Fruit fly (Drosophila melanogaster): ENCODE measurements around the gene CG17327.

The CG17327 gene

dm6 chr3R:12960227-12960626, 37.3 kb downstream of the CG17327 start:
- TF ChIP-seq HLH106 (tag; optimal IDR thresholded peaks at IDR 0.05): no peak
- TF ChIP-seq CrebA (GFP tag; optimal IDR thresholded peaks at IDR 0.05; ENCODE audit: borderline replicate concordance): peak; percentile 8
- TF ChIP-seq h (GFP tag; optimal IDR thresholded peaks at IDR 0.05): peak; percentile 23
- no peak for TF ChIP-seq fru (GFP tag; optimal IDR thresholded peaks at IDR 0.05)
- peak; percentile 3 for TF ChIP-seq Rel (GFP tag; optimal IDR thresholded peaks at IDR 0.05)
- no peak for TF ChIP-seq Rel (tag; optimal IDR thresholded peaks at IDR 0.05)
- TF ChIP-seq ey (GFP tag; optimal IDR thresholded peaks at IDR 0.05): no peak
- no peak for TF ChIP-seq Hr78 (GFP tag; optimal IDR thresholded peaks at IDR 0.05)

dm6 chr3R:12957388-12957787, 40.1 kb downstream of the CG17327 start:
- TF ChIP-seq GATAd (GFP tag; optimal IDR thresholded peaks at IDR 0.05) (no peak), Dfd (GFP tag; optimal IDR thresholded peaks at IDR 0.05) (no peak), dmrt93B (GFP tag; optimal IDR thresholded peaks at IDR 0.05) (no peak), br (GFP tag; optimal IDR thresholded peaks at IDR 0.05) (no peak), Sp1 (GFP tag; optimal IDR thresholded peaks at IDR 0.05) (no peak), HLH106 (tag; optimal IDR thresholded peaks at IDR 0.05) (peak; percentile 44), Dif (GFP tag; optimal IDR thresholded peaks at IDR 0.05; ENCODE audit: partially characterized antibody) (no peak), Hnf4 (GFP tag; optimal IDR thresholded peaks at IDR 0.05) (no peak), h (GFP tag; optimal IDR thresholded peaks at IDR 0.05) (peak; percentile 21), CrebA (GFP tag; optimal IDR thresholded peaks at IDR 0.05; ENCODE audit: borderline replicate concordance) (no peak), Jra (GFP tag; optimal IDR thresholded peaks at IDR 0.05) (no peak), ey (GFP tag; optimal IDR thresholded peaks at IDR 0.05) (peak; percentile 20), dsf (GFP tag; optimal IDR thresholded peaks at IDR 0.05; ENCODE audit: borderline replicate concordance) (no peak), tai (GFP tag; optimal IDR thresholded peaks at IDR 0.05) (no peak), rgr (GFP tag; optimal IDR thresholded peaks at IDR 0.05) (peak; percentile 6), lola (GFP tag; optimal IDR thresholded peaks at IDR 0.05) (no peak), fru (GFP tag; optimal IDR thresholded peaks at IDR 0.05) (peak; percentile 16), woc (GFP tag; optimal IDR thresholded peaks at IDR 0.05) (no peak), N (GFP tag; optimal IDR thresholded peaks at IDR 0.05) (no peak), Myc (optimal IDR thresholded peaks at IDR 0.05) (no peak), OdsH (GFP tag; optimal IDR thresholded peaks at IDR 0.05) (no peak), sage (GFP tag; optimal IDR thresholded peaks at IDR 0.05) (no peak), CG32264 (GFP tag; optimal IDR thresholded peaks at IDR 0.05) (no peak), CG9705 (GFP tag; optimal IDR thresholded peaks at IDR 0.05) (no peak), foxo (GFP tag; optimal IDR thresholded peaks at IDR 0.05) (peak in 1 of 2 experiments; percentile 34), dl (GFP tag; optimal IDR thresholded peaks at IDR 0.05; ENCODE audit: insufficient read depth in 1 of 2, partially characterized antibody in 2 of 2) (no peak), jim (GFP tag; optimal IDR thresholded peaks at IDR 0.05) (no peak), brk (GFP tag; optimal IDR thresholded peaks at IDR 0.05) (no peak), Hr78 (GFP tag; optimal IDR thresholded peaks at IDR 0.05) (no peak), Vsx2 (GFP tag; optimal IDR thresholded peaks at IDR 0.05; ENCODE audit: partially characterized antibody) (no peak), pan (optimal IDR thresholded peaks at IDR 0.05) (no peak)
